Fruit fly (Drosophila melanogaster): Measurements from ENCODE around the gene CG3061.

dm6 chr3R:14026953-14027721 is 5.0 kb upstream of the CG3061 start:
- TF ChIP-seq CG8478 (optimal IDR thresholded peaks at IDR 0.05) (no peak), CTCF (optimal IDR thresholded peaks at IDR 0.05) (no peak)

Measured in S2 (cell line).